Fruit fly (Drosophila melanogaster) whole organism, embryonic: Measurements from ENCODE around the gene MED15.
A peak's percentile ranks its signal among the peaks of the same experiment; 100 is the strongest.

Experiments
- Abd-B ChIP-seq: fragments of 200-800 bp; sonication (Bioruptor generic); optimal IDR thresholded peaks from 2 replicates; lab custom pipeline; 2018; ENCODE audit warnings: missing biosample characterization, mild to moderate bottlenecking, missing genetic modification characterization, moderate library complexity
- BtbVII ChIP-seq: fragments of 200-800 bp; sonication (Bioruptor generic); optimal IDR thresholded peaks from 3 replicates; lab custom pipeline; 2017; ENCODE audit warnings: missing biosample characterization, mild to moderate bottlenecking, missing genetic modification characterization
- CG10209 ChIP-seq: fragments of 200-800 bp; sonication (Bioruptor generic); optimal IDR thresholded peaks from 3 replicates; lab custom pipeline; 2017; ENCODE audit warnings: missing biosample characterization, mild to moderate bottlenecking, missing genetic modification characterization, missing genetic modification reagents
- CG10543 ChIP-seq: fragments of 200-800 bp; sonication (Bioruptor generic); optimal IDR thresholded peaks from 3 replicates; lab custom pipeline; 2017; ENCODE audit warnings: missing biosample characterization, mild to moderate bottlenecking, missing genetic modification characterization, moderate library complexity
- CG11398 ChIP-seq: fragments of 200-800 bp; sonication (Bioruptor generic); optimal IDR thresholded peaks from 2 replicates; lab custom pipeline; 2016; ENCODE audit warnings: missing biosample characterization, missing genetic modification characterization
- CG12219 ChIP-seq: fragments of 200-800 bp; sonication (Bioruptor generic); optimal IDR thresholded peaks from 3 replicates; lab custom pipeline; 2018; ENCODE audit warnings: missing biosample characterization, mild to moderate bottlenecking, missing genetic modification characterization
- CG1233 ChIP-seq: fragments of 200-800 bp; sonication (Bioruptor generic); optimal IDR thresholded peaks from 4 replicates; lab custom pipeline; 2018; ENCODE audit warnings: missing biosample characterization, mild to moderate bottlenecking, missing genetic modification characterization
- CG13287 ChIP-seq: fragments of 200-800 bp; sonication (Bioruptor generic); IDR thresholded peaks from 2 replicates; pipeline ENCODE4 v1.3.6; 2022; ENCODE audit warnings: missing biosample characterization, missing genetic modification characterization; ENCODE audit not compliant: partially characterized antibody
- CG13296 ChIP-seq: fragments of 200-800 bp; sonication (Bioruptor generic); optimal IDR thresholded peaks from 3 replicates; lab custom pipeline; 2018; ENCODE audit warnings: missing biosample characterization, mild to moderate bottlenecking, missing genetic modification characterization
- CG14667 ChIP-seq: fragments of 200-800 bp; sonication (Bioruptor generic); IDR thresholded peaks from 2 replicates; pipeline ENCODE4 v1.3.6; 2022; ENCODE audit warnings: missing biosample characterization, missing genetic modification characterization
- CG17328 ChIP-seq: fragments of 200-800 bp; sonication (Bioruptor generic); IDR thresholded peaks from 2 replicates; pipeline ENCODE4 v1.3.6; 2022; ENCODE audit warnings: missing biosample characterization, missing genetic modification characterization
- CG18011 ChIP-seq: fragments of 200-800 bp; sonication (Bioruptor generic); optimal IDR thresholded peaks from 2 replicates; lab custom pipeline; 2017; ENCODE audit warnings: missing biosample characterization, missing genetic modification characterization, mild to moderate bottlenecking, moderate library complexity, missing genotype
- CG2116 ChIP-seq: fragments of 200-800 bp; sonication (Bioruptor generic); optimal IDR thresholded peaks from 3 replicates; lab custom pipeline; 2018; ENCODE audit warnings: missing biosample characterization, mild to moderate bottlenecking, missing genetic modification characterization
- CG2678 ChIP-seq: fragments of 200-800 bp; sonication (Bioruptor generic); optimal IDR thresholded peaks from 3 replicates; lab custom pipeline; 2019; ENCODE audit warnings: missing biosample characterization, mild to moderate bottlenecking, missing genetic modification characterization, moderate library complexity
- CG34224 ChIP-seq: fragments of 200-800 bp; sonication (Bioruptor generic); IDR thresholded peaks from 3 replicates; pipeline ENCODE4 v1.3.6; 2022; ENCODE audit warnings: missing biosample characterization, missing genetic modification characterization; ENCODE audit not compliant: partially characterized antibody
- CG34376 ChIP-seq: fragments of 200-800 bp; sonication (Bioruptor generic); optimal IDR thresholded peaks from 2 replicates; lab custom pipeline; 2018; ENCODE audit warnings: missing biosample characterization, mild to moderate bottlenecking, missing genetic modification characterization
- CG4360 ChIP-seq: fragments of 200-800 bp; sonication (Bioruptor generic); IDR thresholded peaks from 2 replicates; pipeline ENCODE4 v1.3.6; 2022; ENCODE audit warnings: missing biosample characterization, missing genetic modification characterization
- CG4854 ChIP-seq: fragments of 200-800 bp; sonication (Bioruptor generic); optimal IDR thresholded peaks from 2 replicates; lab custom pipeline; 2016; ENCODE audit warnings: missing biosample characterization, missing genetic modification characterization, inconsistent platforms
- CG5953 ChIP-seq: fragments of 200-800 bp; sonication (Bioruptor generic); IDR thresholded peaks from 2 replicates; pipeline ENCODE4 v1.3.6; 2022; ENCODE audit warnings: missing biosample characterization, missing genetic modification characterization
- CG6175 ChIP-seq: fragments of 200-800 bp; sonication (Bioruptor generic); IDR thresholded peaks from 3 replicates; pipeline ENCODE4 v1.3.6; 2022; ENCODE audit warnings: missing biosample characterization, missing genetic modification characterization
- CG7786 ChIP-seq: fragments of 200-800 bp; sonication (Bioruptor generic); optimal IDR thresholded peaks from 2 replicates; lab custom pipeline; 2016; ENCODE audit warnings: missing biosample characterization, missing genetic modification characterization
- CG7987 ChIP-seq: fragments of 200-800 bp; sonication (Bioruptor generic); optimal IDR thresholded peaks from 2 replicates; lab custom pipeline; 2018; ENCODE audit warnings: missing biosample characterization, mild to moderate bottlenecking, missing genetic modification characterization, moderate library complexity
- CG9215 ChIP-seq: fragments of 200-800 bp; sonication (Bioruptor generic); IDR thresholded peaks from 2 replicates; pipeline ENCODE4 v1.3.6; 2022; ENCODE audit warnings: missing biosample characterization, missing genetic modification characterization
- CG9876 ChIP-seq: fragments of 200-800 bp; sonication (Bioruptor generic); optimal IDR thresholded peaks from 2 replicates; lab custom pipeline; 2016; ENCODE audit warnings: missing biosample characterization, missing genetic modification characterization
- CoRest ChIP-seq: fragments of 200-800 bp; sonication (Bioruptor generic); optimal IDR thresholded peaks from 3 replicates; lab custom pipeline; 2018; ENCODE audit warnings: missing biosample characterization, mild to moderate bottlenecking, missing genetic modification characterization, moderate library complexity
- D ChIP-seq, 2 experiments: fragments of 200-800 bp in 1 of 2; fragments of >200 bp in 1 of 2; sonication (Bioruptor generic) in 1 of 2; optimal IDR thresholded peaks; 2 replicates in 1 of 2; 3 replicates in 1 of 2; lab custom pipeline; 2017; ENCODE audit warnings: mild to moderate bottlenecking in 1 of 2, missing biosample characterization in 1 of 2, missing genetic modification characterization in 1 of 2, missing genetic modification reagents in 1 of 2
- D19B ChIP-seq: fragments of 200-800 bp; sonication (Bioruptor generic); optimal IDR thresholded peaks from 2 replicates; lab custom pipeline; 2017; ENCODE audit warnings: missing biosample characterization, mild to moderate bottlenecking, missing genetic modification characterization
- Fer1 ChIP-seq: fragments of 200-800 bp; sonication (Bioruptor generic); optimal IDR thresholded peaks from 2 replicates; lab custom pipeline; 2017; ENCODE audit warnings: missing biosample characterization, mild to moderate bottlenecking, missing genetic modification characterization
- Fer2 ChIP-seq: fragments of 200-800 bp; sonication (Bioruptor generic); optimal IDR thresholded peaks from 2 replicates; lab custom pipeline; 2018; ENCODE audit warnings: missing biosample characterization, mild to moderate bottlenecking, missing genetic modification characterization, moderate library complexity
- Gug ChIP-seq: fragments of 200-800 bp; sonication (Bioruptor generic); IDR thresholded peaks from 4 replicates; pipeline ENCODE4 v1.3.6; 2022; ENCODE audit warnings: missing biosample characterization, missing genetic modification characterization
- MBD-R2 ChIP-seq: fragments of 200-800 bp; sonication (Bioruptor generic); IDR thresholded peaks from 2 replicates; pipeline ENCODE4 v1.3.6; 2022; ENCODE audit warnings: missing biosample characterization, missing genetic modification characterization
- MTF-1 ChIP-seq: fragments of 200-800 bp; sonication (Bioruptor generic); optimal IDR thresholded peaks from 2 replicates; lab custom pipeline; 2018; ENCODE audit warnings: missing biosample characterization, mild to moderate bottlenecking, missing genetic modification characterization, borderline replicate concordance
- Med ChIP-seq: fragments of 200-800 bp; sonication (Bioruptor generic); peaks from one replicate; lab custom pipeline; 2016; ENCODE audit warnings: missing biosample characterization, missing genetic modification characterization, mild to moderate bottlenecking, inconsistent platforms, moderate library complexity
- NfI ChIP-seq: fragments of 200-800 bp; sonication (Bioruptor generic); optimal IDR thresholded peaks from 3 replicates; lab custom pipeline; 2018; ENCODE audit warnings: missing biosample characterization, mild to moderate bottlenecking, missing genetic modification characterization, moderate library complexity
- Rfx ChIP-seq: fragments of 200-800 bp; sonication (Bioruptor generic); IDR thresholded peaks from 2 replicates; pipeline ENCODE4 v1.3.6; 2022; ENCODE audit warnings: missing biosample characterization, missing genetic modification characterization
- Sox102F ChIP-seq: fragments of 200-800 bp; sonication (Bioruptor generic); optimal IDR thresholded peaks from 2 replicates; lab custom pipeline; 2018; ENCODE audit warnings: missing biosample characterization, mild to moderate bottlenecking, missing genetic modification characterization, moderate library complexity
- amos ChIP-seq: fragments of 200-800 bp; sonication (Bioruptor generic); IDR thresholded peaks from 2 replicates; pipeline ENCODE4 v1.3.6; 2022; ENCODE audit warnings: missing biosample characterization, missing genetic modification characterization; ENCODE audit not compliant: partially characterized antibody
- bbx ChIP-seq: fragments of 200-800 bp; sonication (Bioruptor generic); IDR thresholded peaks from 2 replicates; pipeline ENCODE4 v1.3.6; 2022; ENCODE audit warnings: missing biosample characterization, missing genetic modification characterization; ENCODE audit not compliant: partially characterized antibody
- chm ChIP-seq: fragments of 200-800 bp; sonication (Bioruptor generic); IDR thresholded peaks from 2 replicates; pipeline ENCODE4 v1.3.6; 2022; ENCODE audit warnings: missing biosample characterization, missing genetic modification characterization
- jigr1 ChIP-seq: fragments of 200-800 bp; sonication (Bioruptor generic); IDR thresholded peaks from 3 replicates; pipeline ENCODE4 v1.3.6; 2022; ENCODE audit warnings: missing biosample characterization, missing genetic modification characterization
- ken ChIP-seq: fragments of 200-800 bp; sonication (Bioruptor generic); IDR thresholded peaks from 3 replicates; pipeline ENCODE4 v1.3.6; 2022; ENCODE audit warnings: missing biosample characterization, missing genetic modification characterization
- odd ChIP-seq: fragments of 200-800 bp; sonication (Bioruptor generic); optimal IDR thresholded peaks from 2 replicates; lab custom pipeline; 2017; ENCODE audit warnings: missing biosample characterization, mild to moderate bottlenecking, missing genetic modification characterization
- org-1 ChIP-seq: fragments of 200-800 bp; sonication (Bioruptor generic); optimal IDR thresholded peaks from 2 replicates; lab custom pipeline; 2017; ENCODE audit warnings: missing biosample characterization, missing genetic modification characterization
- rib ChIP-seq: fragments of 200-800 bp; sonication (Bioruptor generic); IDR thresholded peaks from 2 replicates; pipeline ENCODE4 v1.3.6; 2022; ENCODE audit warnings: missing biosample characterization, missing genetic modification characterization
- shn ChIP-seq: fragments of 200-800 bp; sonication (Bioruptor generic); optimal IDR thresholded peaks from 3 replicates; lab custom pipeline; 2016; ENCODE audit warnings: missing biosample characterization, missing genetic modification characterization
- sob ChIP-seq: fragments of 200-800 bp; sonication (Bioruptor generic); IDR thresholded peaks from 2 replicates; pipeline ENCODE4 v1.3.6; 2022; ENCODE audit warnings: missing biosample characterization, missing genetic modification characterization
- wek ChIP-seq: fragments of 200-800 bp; sonication (Bioruptor generic); optimal IDR thresholded peaks from 3 replicates; lab custom pipeline; 2018; ENCODE audit warnings: missing biosample characterization, mild to moderate bottlenecking, missing genetic modification characterization, moderate library complexity

The MED15 gene

DNA sequence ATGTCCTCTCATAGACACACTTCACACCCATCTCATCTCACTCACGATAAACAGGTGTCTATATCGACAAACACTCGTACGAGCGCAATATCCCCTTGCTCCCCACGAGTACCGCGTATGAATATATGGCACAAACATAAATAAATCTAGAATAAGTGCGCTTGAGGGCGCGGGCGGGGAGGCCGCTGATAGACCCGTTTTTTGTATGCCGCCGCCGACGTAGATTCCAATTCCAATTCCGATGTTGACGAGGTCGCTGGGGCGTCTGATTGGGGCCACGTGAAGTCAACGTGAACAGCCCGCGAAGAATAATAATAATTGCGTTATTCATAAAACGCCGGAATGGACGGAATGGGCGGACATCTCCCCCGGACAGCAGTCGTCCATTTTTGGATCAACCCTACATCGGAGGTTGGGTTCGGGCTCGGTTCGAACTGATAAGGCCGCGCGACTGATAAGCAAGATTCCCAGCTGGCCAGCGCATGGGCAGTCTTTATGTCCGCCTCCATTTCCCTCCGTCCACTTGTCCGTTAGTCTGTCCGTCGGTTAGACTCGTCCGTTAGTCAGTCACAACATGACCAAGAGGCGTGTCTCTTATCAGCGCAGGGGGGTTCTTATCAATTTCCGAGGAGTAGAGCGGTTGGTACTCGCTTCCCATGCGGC lies 11.6 kb downstream of the MED15 start (continued):
- peak; percentile 56 for TF ChIP-seq Fer1
- TF ChIP-seq Gug (GFP tag; lab: Robert Waterston, UW), result no peak
- peak; percentile 21; the same call in 1 of the 2 replicates for TF ChIP-seq CG17328
- TF ChIP-seq Abd-B (GFP tag; lab: Kevin White, UChicago), result peak; percentile 3
- 0 out of 2 replicates have a peak, but pooled peaks have one; percentile 33 for TF ChIP-seq sob (GFP tag; lab: Robert Waterston, UW)
- TF ChIP-seq ken (GFP tag; lab: Robert Waterston, UW), result no peak
- 0 out of 2 replicates have a peak, but pooled peaks have one; percentile 13 for TF ChIP-seq CG9215
- no peak for TF ChIP-seq CG9876 (GFP tag; lab: Kevin White, UChicago)
- TF ChIP-seq CG34376, result peak; percentile 99
- no peak for TF ChIP-seq jigr1 (GFP tag; lab: Robert Waterston, UW)
- TF ChIP-seq CG4360, result 0 out of 2 replicates have a peak, but pooled peaks have one; percentile 4
- TF ChIP-seq CG1233 (GFP tag; lab: Kevin White, UChicago), result peak; percentile 58
- TF ChIP-seq CG10209 (GFP tag; lab: Kevin White, UChicago), result peak; percentile 90
- TF ChIP-seq shn (GFP tag; lab: Kevin White, UChicago), result no peak
- TF ChIP-seq NfI, result peak; percentile 15
- TF ChIP-seq D (optimal IDR thresholded peaks at IDR 0.05; lab: Kevin White, UChicago), result no peak
- no peak for TF ChIP-seq D (GFP tag; optimal IDR thresholded peaks at IDR 0.05; lab: Kevin White, UChicago)
- TF ChIP-seq D19B (GFP tag; lab: Kevin White, UChicago), result peak; percentile 59
- TF ChIP-seq CoRest (tag; lab: Kevin White, UChicago), result peak; percentile 19
- TF ChIP-seq CG12219, result peak; percentile 31
- TF ChIP-seq MBD-R2 (GFP tag; lab: Robert Waterston, UW), result peak; percentile 18; the same call in 1 of the 2 replicates
- TF ChIP-seq amos (GFP tag; lab: Robert Waterston, UW), result no peak; the same call in 1 of the 2 replicates
- peak; percentile 6 for TF ChIP-seq Sox102F (GFP tag; lab: Kevin White, UChicago)
- peak; percentile 37 for TF ChIP-seq BtbVII (GFP tag; lab: Kevin White, UChicago)
- peak; percentile 69; the same call in 1 of the 2 replicates for TF ChIP-seq chm (GFP tag; lab: Robert Waterston, UW)
- peak; percentile 8; the same call in 1 of the 3 replicates for TF ChIP-seq CG6175 (GFP tag; lab: Robert Waterston, UW)
- TF ChIP-seq bbx (GFP tag; lab: Robert Waterston, UW), result no peak; the same call in 1 of the 2 replicates
- 0 out of 2 replicates have a peak, but pooled peaks have one; percentile 55 for TF ChIP-seq CG5953 (GFP tag; lab: Robert Waterston, UW)
- TF ChIP-seq CG13287 (GFP tag; lab: Robert Waterston, UW), result peak; percentile 21; the same call in 1 of the 2 replicates
- TF ChIP-seq org-1 (GFP tag; lab: Kevin White, UChicago), result no peak
- TF ChIP-seq CG7987 (GFP tag; lab: Kevin White, UChicago), result peak; percentile 100
- TF ChIP-seq CG10543 (GFP tag; lab: Kevin White, UChicago), result peak; percentile 98
- peak; percentile 24 for TF ChIP-seq CG11398 (GFP tag; lab: Kevin White, UChicago)
- peak; percentile 59 for TF ChIP-seq CG2678 (tag; lab: Kevin White, UChicago)
- no peak for TF ChIP-seq Fer2
- peak; percentile 57 for TF ChIP-seq wek (GFP tag; lab: Kevin White, UChicago)
- TF ChIP-seq MTF-1 (GFP tag; lab: Kevin White, UChicago), result peak; percentile 66
- peak; percentile 41; the same call in 1 of the 3 replicates for TF ChIP-seq CG34224 (GFP tag; lab: Robert Waterston, UW)
- peak; percentile 33 for TF ChIP-seq odd (GFP tag; lab: Kevin White, UChicago)
- peak; percentile 46 for TF ChIP-seq CG7786 (GFP tag; lab: Kevin White, UChicago)
- TF ChIP-seq Med (GFP tag; lab: Kevin White, UChicago), result peak; percentile 88
- peak; percentile 67; the same call in 1 of the 2 replicates for TF ChIP-seq rib
- no peak for TF ChIP-seq CG14667 (GFP tag; lab: Robert Waterston, UW)
- peak; percentile 48; the same call in 1 of the 2 replicates for TF ChIP-seq Rfx (GFP tag; lab: Robert Waterston, UW)
- TF ChIP-seq CG2116, result peak; percentile 26
- no peak for TF ChIP-seq CG18011
- TF ChIP-seq CG4854 (GFP tag; lab: Kevin White, UChicago), result no peak
- peak; percentile 59 for TF ChIP-seq CG13296
